Fruit fly (Drosophila melanogaster) whole organism, embryonic: Measurements from ENCODE around the gene vir-1.

Experiments used
- Asciz ChIP-seq: fragments of 200-800 bp; sonication (Bioruptor generic); optimal IDR thresholded peaks from 2 replicates; lab custom pipeline; 2017; ENCODE audit warnings: missing biosample characterization, mild to moderate bottlenecking, missing genetic modification characterization, missing genetic modification reagents
- Awh ChIP-seq: fragments of 200-800 bp; sonication (Bioruptor generic); IDR thresholded peaks from 2 replicates; pipeline ENCODE4, ENCODE4 v1.3.6; 2022; ENCODE audit warnings: missing biosample characterization, missing genetic modification characterization
- CG10321 ChIP-seq: fragments of 200-800 bp; sonication (Bioruptor generic); IDR thresholded peaks from 2 replicates; pipeline ENCODE4 v1.3.6; 2022; ENCODE audit warnings: missing biosample characterization, missing genetic modification characterization
- CG10979 ChIP-seq: fragments of 200-800 bp; sonication (Bioruptor generic); optimal IDR thresholded peaks from 2 replicates; lab custom pipeline; 2018; ENCODE audit warnings: missing biosample characterization, mild to moderate bottlenecking, missing genetic modification characterization, moderate library complexity
- CG12071 ChIP-seq: fragments of 200-800 bp; sonication (Bioruptor generic); optimal IDR thresholded peaks from 3 replicates; lab custom pipeline; 2018; ENCODE audit warnings: missing biosample characterization, mild to moderate bottlenecking, missing genetic modification characterization
- CG12744 ChIP-seq: fragments of 200-800 bp; sonication (Bioruptor generic); optimal IDR thresholded peaks from 2 replicates; lab custom pipeline; 2016; ENCODE audit warnings: missing biosample characterization, missing genetic modification characterization
- CG12769 ChIP-seq: fragments of 200-800 bp; sonication (Bioruptor generic); optimal IDR thresholded peaks from 2 replicates; lab custom pipeline; 2019; ENCODE audit warnings: missing biosample characterization, mild to moderate bottlenecking, missing genetic modification characterization, moderate library complexity
- CG13424 ChIP-seq: fragments of 200-800 bp; sonication (Bioruptor generic); optimal IDR thresholded peaks from 2 replicates; lab custom pipeline; 2019; ENCODE audit warnings: missing biosample characterization, mild to moderate bottlenecking, missing genetic modification characterization, moderate library complexity
- CG15073 ChIP-seq: fragments of 200-800 bp; sonication (Bioruptor generic); optimal IDR thresholded peaks from 2 replicates; lab custom pipeline; 2016; ENCODE audit warnings: missing biosample characterization, missing genetic modification characterization
- CG17361 ChIP-seq: fragments of 200-800 bp; sonication (Bioruptor generic); IDR thresholded peaks from 3 replicates; pipeline ENCODE4 v1.3.6; 2022; ENCODE audit warnings: missing biosample characterization, missing genetic modification characterization
- CG17829 ChIP-seq: fragments of 200-800 bp; optimal IDR thresholded peaks from 2 replicates; lab custom pipeline; 2019; ENCODE audit warnings: missing biosample characterization, mild to moderate bottlenecking, missing genetic modification characterization, moderate library complexity
- CG1792 ChIP-seq: fragments of 200-800 bp; sonication (Bioruptor generic); optimal IDR thresholded peaks from 2 replicates; lab custom pipeline; 2016; ENCODE audit warnings: missing biosample characterization, missing genetic modification characterization
- CG31441 ChIP-seq: fragments of 200-800 bp; sonication (Bioruptor generic); IDR thresholded peaks from 2 replicates; pipeline ENCODE4 v1.3.6; 2022; ENCODE audit warnings: missing biosample characterization, missing genetic modification characterization
- CG34376 ChIP-seq: fragments of 200-800 bp; sonication (Bioruptor generic); optimal IDR thresholded peaks from 2 replicates; lab custom pipeline; 2018; ENCODE audit warnings: missing biosample characterization, mild to moderate bottlenecking, missing genetic modification characterization
- CG6272 ChIP-seq: fragments of 200-800 bp; sonication (Bioruptor generic); IDR thresholded peaks from 2 replicates; pipeline ENCODE4 v1.3.6; 2022; ENCODE audit warnings: missing biosample characterization, missing genetic modification characterization
- CG6765 ChIP-seq: fragments of 200-800 bp; sonication (Bioruptor generic); optimal IDR thresholded peaks from 3 replicates; lab custom pipeline; 2017; ENCODE audit warnings: missing biosample characterization, mild to moderate bottlenecking, missing genetic modification characterization
- CG6813 ChIP-seq: fragments of 200-800 bp; sonication (Bioruptor generic); optimal IDR thresholded peaks from 2 replicates; lab custom pipeline; 2017; ENCODE audit warnings: missing biosample characterization, missing genetic modification characterization, mild to moderate bottlenecking, moderate library complexity, missing genetic modification reagents
- CG7786 ChIP-seq: fragments of 200-800 bp; sonication (Bioruptor generic); optimal IDR thresholded peaks from 2 replicates; lab custom pipeline; 2016; ENCODE audit warnings: missing biosample characterization, missing genetic modification characterization
- CG8388 ChIP-seq: fragments of 200-800 bp; sonication (Bioruptor generic); optimal IDR thresholded peaks from 2 replicates; lab custom pipeline; 2019; ENCODE audit warnings: missing biosample characterization, mild to moderate bottlenecking, missing genetic modification characterization, moderate library complexity
- Dek ChIP-seq: fragments of 200-800 bp; sonication (Bioruptor generic); optimal IDR thresholded peaks from 3 replicates; lab custom pipeline; 2019; ENCODE audit warnings: missing biosample characterization, mild to moderate bottlenecking, missing genetic modification characterization, moderate library complexity
- Fer3 ChIP-seq: fragments of 200-800 bp; sonication (Bioruptor generic); optimal IDR thresholded peaks from 2 replicates; lab custom pipeline; 2018; ENCODE audit warnings: missing biosample characterization, mild to moderate bottlenecking, missing genetic modification characterization, moderate library complexity
- H2.0 ChIP-seq: fragments of 200-800 bp; sonication (Bioruptor generic); IDR thresholded peaks from 2 replicates; pipeline ENCODE4 v1.3.6; 2022; ENCODE audit warnings: missing biosample characterization, missing genetic modification characterization
- HLHmδ ChIP-seq: fragments of 200-800 bp; sonication (Bioruptor generic); optimal IDR thresholded peaks from 2 replicates; lab custom pipeline; 2018; ENCODE audit warnings: missing biosample characterization, mild to moderate bottlenecking, missing genetic modification characterization, moderate library complexity
- Hand ChIP-seq: fragments of 200-800 bp; sonication (Bioruptor generic); optimal IDR thresholded peaks from 2 replicates; lab custom pipeline; 2017; ENCODE audit warnings: mild to moderate bottlenecking, missing biosample characterization, missing genetic modification reagents, missing genetic modification characterization
- Meics ChIP-seq: fragments of 200-800 bp; sonication (Bioruptor generic); optimal IDR thresholded peaks from 2 replicates; lab custom pipeline; 2017; ENCODE audit warnings: missing biosample characterization, mild to moderate bottlenecking, missing genetic modification characterization
- Oaz ChIP-seq: fragments of 200-800 bp; sonication (Bioruptor generic); IDR thresholded peaks from 2 replicates; pipeline ENCODE4 v1.3.6; 2022; ENCODE audit warnings: missing biosample characterization, missing genetic modification characterization
- Ptx1 ChIP-seq: fragments of 200-800 bp; sonication (Bioruptor generic); IDR thresholded peaks from 2 replicates; pipeline ENCODE4 v1.3.6; 2022; ENCODE audit warnings: missing biosample characterization, missing genetic modification characterization
- Six4 ChIP-seq: fragments of 200-800 bp; sonication (Bioruptor generic); optimal IDR thresholded peaks from 2 replicates; lab custom pipeline; 2016; ENCODE audit warnings: missing biosample characterization, missing genetic modification characterization
- Sox100B ChIP-seq: fragments of 200-800 bp; sonication (Bioruptor generic); optimal IDR thresholded peaks from 3 replicates; lab custom pipeline; 2018; ENCODE audit warnings: missing biosample characterization, mild to moderate bottlenecking, missing genetic modification characterization
- Sry-δ ChIP-seq: fragments of 200-800 bp; sonication (Bioruptor generic); optimal IDR thresholded peaks from 2 replicates; lab custom pipeline; 2016; ENCODE audit warnings: missing biosample characterization, missing genetic modification characterization
- aop ChIP-seq: fragments of 200-800 bp; sonication (Bioruptor generic); IDR thresholded peaks from 2 replicates; pipeline ENCODE4 v1.3.6; 2022; ENCODE audit warnings: missing biosample characterization, missing genetic modification characterization
- ase ChIP-seq: fragments of 200-800 bp; sonication (Bioruptor generic); IDR thresholded peaks from 3 replicates; pipeline ENCODE4 v1.3.6; 2022; ENCODE audit warnings: missing biosample characterization, missing genetic modification characterization
- ato ChIP-seq: fragments of 200-800 bp; sonication (Bioruptor generic); IDR thresholded peaks from 2 replicates; pipeline ENCODE4 v1.3.6; 2022; ENCODE audit warnings: missing biosample characterization, missing genetic modification characterization; ENCODE audit not compliant: partially characterized antibody
- bcd ChIP-seq: fragments of 200-800 bp; sonication (Bioruptor generic); optimal IDR thresholded peaks from 2 replicates; lab custom pipeline; 2017; ENCODE audit warnings: missing biosample characterization, mild to moderate bottlenecking, missing genetic modification characterization
- btn ChIP-seq: fragments of 200-800 bp; sonication (Bioruptor generic); optimal IDR thresholded peaks from 2 replicates; lab custom pipeline; 2016; ENCODE audit warnings: missing biosample characterization, missing genetic modification characterization
- disco-r ChIP-seq: fragments of 200-800 bp; sonication (Bioruptor generic); optimal IDR thresholded peaks from 2 replicates; lab custom pipeline; 2016; ENCODE audit warnings: missing biosample characterization, missing genetic modification characterization
- emc ChIP-seq: fragments of 200-800 bp; sonication (Bioruptor generic); optimal IDR thresholded peaks from 2 replicates; lab custom pipeline; 2016; ENCODE audit warnings: missing biosample characterization, missing genetic modification characterization
- hbn ChIP-seq: fragments of 200-800 bp; sonication (Bioruptor generic); IDR thresholded peaks from 2 replicates; pipeline ENCODE4 v1.3.6; 2022; ENCODE audit warnings: missing biosample characterization, missing genetic modification characterization; ENCODE audit not compliant: partially characterized antibody
- lab ChIP-seq: fragments of 200-800 bp; sonication (Bioruptor generic); optimal IDR thresholded peaks from 3 replicates; lab custom pipeline; 2017; ENCODE audit warnings: missing biosample characterization, missing genetic modification characterization, mild to moderate bottlenecking, moderate library complexity, missing genetic modification reagents
- mld ChIP-seq: fragments of 200-800 bp; sonication (Bioruptor generic); IDR thresholded peaks from 3 replicates; pipeline ENCODE4 v1.3.6; 2022; ENCODE audit warnings: missing biosample characterization, missing genetic modification characterization; ENCODE audit not compliant: partially characterized antibody
- pan ChIP-seq, 4 experiments: fragments of >200 bp in 3 of 4; fragments of 200-800 bp in 1 of 4; sonication (Bioruptor generic) in 1 of 4; optimal IDR thresholded peaks in 3 of 4; IDR thresholded peaks in 1 of 4; 2 replicates each; pipeline versions ENCODE4 v1.3.6 to Lab custom; 2017 to 2022; ENCODE audit warnings: missing biosample characterization in 2 of 4, missing genetic modification characterization in 2 of 4, mixed read lengths in 1 of 4
- peb ChIP-seq: fragments of 200-800 bp; sonication (Bioruptor generic); IDR thresholded peaks from 2 replicates; pipeline ENCODE4 v1.3.6; 2022; ENCODE audit warnings: missing biosample characterization, missing genetic modification characterization
- schlank ChIP-seq: fragments of 200-800 bp; sonication (Bioruptor generic); optimal IDR thresholded peaks from 2 replicates; lab custom pipeline; 2018; ENCODE audit warnings: missing biosample characterization, mild to moderate bottlenecking, missing genetic modification characterization
- slou ChIP-seq: fragments of 200-800 bp; sonication (Bioruptor generic); optimal IDR thresholded peaks from 3 replicates; lab custom pipeline; 2016; ENCODE audit warnings: missing biosample characterization, missing genetic modification characterization
- slp2 ChIP-seq: fragments of 200-800 bp; sonication (Bioruptor generic); optimal IDR thresholded peaks from 2 replicates; lab custom pipeline; 2016; ENCODE audit warnings: missing biosample characterization, missing genetic modification characterization
- tin ChIP-seq: fragments of 200-800 bp; sonication (Bioruptor generic); optimal IDR thresholded peaks from 3 replicates; lab custom pipeline; 2016; ENCODE audit warnings: missing biosample characterization, missing genetic modification characterization
- unc-4 ChIP-seq: fragments of 200-800 bp; sonication (Bioruptor generic); IDR thresholded peaks from 2 replicates; pipeline ENCODE4 v1.3.6; 2022; ENCODE audit warnings: missing biosample characterization, missing genetic modification characterization; ENCODE audit not compliant: partially characterized antibody
- wor ChIP-seq: fragments of 200-800 bp; sonication (Bioruptor generic); IDR thresholded peaks from 2 replicates; pipeline ENCODE4 v1.3.6; 2022; ENCODE audit warnings: missing biosample characterization, missing genetic modification characterization
- zen2 ChIP-seq: fragments of 200-800 bp; sonication (Bioruptor generic); IDR thresholded peaks from 3 replicates; pipeline ENCODE4 v1.3.6; 2022; ENCODE audit warnings: missing biosample characterization, missing genetic modification characterization; ENCODE audit not compliant: partially characterized antibody

Gene vir-1

DNA sequence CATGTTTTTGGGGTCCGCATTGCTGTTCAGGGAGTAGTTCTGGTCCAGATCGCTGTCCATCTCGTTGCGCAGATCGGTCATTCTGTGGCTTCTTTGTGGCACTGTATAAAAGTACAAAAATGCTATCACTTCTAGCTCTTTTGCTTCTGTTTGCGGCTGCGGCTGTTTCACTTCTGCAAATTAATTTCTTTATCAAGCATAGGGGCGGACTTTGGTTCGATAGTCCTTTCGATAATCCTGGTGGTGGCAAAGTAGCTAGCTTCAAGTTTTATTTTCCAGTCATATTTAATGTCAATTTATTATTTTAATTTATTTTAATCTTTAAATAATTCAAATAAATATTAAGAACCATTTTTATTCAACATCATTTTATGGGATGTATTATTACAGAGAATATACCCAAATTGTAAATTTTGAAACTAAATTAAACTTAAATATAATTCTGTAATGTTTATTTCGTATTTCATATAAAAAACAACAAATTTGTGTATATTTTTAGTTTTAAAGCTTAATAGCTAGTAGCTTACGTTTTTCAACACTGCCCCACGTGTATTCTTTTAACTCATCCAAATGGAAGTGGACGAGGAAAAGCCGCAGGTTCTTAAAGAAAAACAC lies 4.4 kb upstream of the vir-1 start, which contains the start of the genes CG5446 and Trm1 (continued):
- TF ChIP-seq CG34376 (GFP tag; lab: Kevin White, UChicago) (peak; percentile 32), ato (GFP tag; lab: Robert Waterston, UW) (no peak), lab (GFP tag; lab: Kevin White, UChicago) (peak; percentile 76), Six4 (GFP tag; lab: Kevin White, UChicago) (peak; percentile 70), pan (optimal IDR thresholded peaks at IDR 0.05; lab: Kevin White, UChicago) (no peak), pan (GFP tag; optimal IDR thresholded peaks at IDR 0.05 in 1 of 2, IDR thresholded peaks at IDR 0.05 in 1 of 2) (no peak), wor (no peak), ase (GFP tag; lab: Robert Waterston, UW) (0 out of 3 replicates have a peak, but pooled peaks have one; percentile 43), CG1792 (GFP tag; lab: Kevin White, UChicago) (no peak), H2.0 (no peak; the same call in 1 of the 2 replicates), Oaz (no peak), CG17361 (GFP tag; lab: Robert Waterston, UW) (peak; percentile 91), CG31441 (GFP tag; lab: Robert Waterston, UW) (peak; percentile 84), btn (no peak), unc-4 (peak; percentile 13; the same call in 1 of the 2 replicates), CG15073 (GFP tag; lab: Kevin White, UChicago) (no peak), CG12769 (no peak), CG13424 (peak; percentile 86), slou (no peak), zen2 (no peak), disco-r (GFP tag; lab: Kevin White, UChicago) (no peak), peb (GFP tag; lab: Robert Waterston, UW) (no peak), aop (GFP tag; lab: Robert Waterston, UW) (no peak), Dek (peak; percentile 74), Sry-δ (peak; percentile 58), CG12744 (GFP tag; lab: Kevin White, UChicago) (no peak), mld (GFP tag; lab: Robert Waterston, UW) (no peak), emc (GFP tag; lab: Kevin White, UChicago) (no peak), bcd (GFP tag; lab: Kevin White, UChicago) (peak; percentile 66), CG6813 (peak; percentile 47), CG10321 (GFP tag; lab: Robert Waterston, UW) (no peak), CG10979 (tag; lab: Kevin White, UChicago) (peak; percentile 78), Meics (GFP tag; lab: Kevin White, UChicago) (peak; percentile 76), CG12071 (no peak), Hand (GFP tag; lab: Kevin White, UChicago) (peak; percentile 18), Asciz (GFP tag; lab: Kevin White, UChicago) (peak; percentile 11), Sox100B (GFP tag; lab: Kevin White, UChicago) (peak; percentile 86), slp2 (GFP tag; lab: Kevin White, UChicago) (no peak), CG6272 (GFP tag; lab: Robert Waterston, UW) (peak; percentile 39; the same call in 1 of the 2 replicates), schlank (tag; lab: Kevin White, UChicago) (no peak), tin (GFP tag; lab: Kevin White, UChicago) (peak; percentile 43), CG8388 (GFP tag; lab: Kevin White, UChicago) (peak; percentile 74), hbn (GFP tag; lab: Robert Waterston, UW) (no peak), HLHmδ (GFP tag; lab: Kevin White, UChicago) (no peak), Awh (no peak), Ptx1 (GFP tag; lab: Robert Waterston, UW) (peak; percentile 63), Fer3 (tag; lab: Kevin White, UChicago) (peak; percentile 60), CG7786 (GFP tag; lab: Kevin White, UChicago) (no peak), CG6765 (peak; percentile 40), CG17829 (tag; lab: Kevin White, UChicago) (peak; percentile 88)
